Worm (Caenorhabditis elegans) whole organism, L3 larva: ENCODE measurements around the gene T09F5.20.

Experiments
- R02D3.7 ChIP-seq: fragments of 150-350 bp; optimal IDR thresholded peaks from 2 replicates; lab custom pipeline; 2014; ENCODE audit warnings: missing biosample characterization, missing genetic modification characterization
- ZK546.5 ChIP-seq: sonication (generic microtip); optimal IDR thresholded peaks from 2 replicates; lab custom pipeline; 2017; ENCODE audit warnings: missing biosample characterization, missing genetic modification characterization
- ama-1 ChIP-seq: fragments of 150-350 bp; optimal IDR thresholded peaks from 2 replicates; lab custom pipeline; 2018
- ceh-82 ChIP-seq: fragments of 150-350 bp; optimal IDR thresholded peaks from 2 replicates; lab custom pipeline; 2014; ENCODE audit warnings: missing biosample characterization, missing genetic modification characterization
- daf-12 ChIP-seq: fragments of 150-350 bp; optimal IDR thresholded peaks from 2 replicates; lab custom pipeline; 2014; ENCODE audit warnings: missing biosample characterization, missing genetic modification reagents, missing genetic modification characterization
- egl-5 ChIP-seq: fragments of 150-350 bp; optimal IDR thresholded peaks from 2 replicates; lab custom pipeline; 2017; ENCODE audit warnings: missing biosample characterization, missing genetic modification reagents, missing genetic modification characterization, inconsistent platforms
- elt-1 ChIP-seq: fragments of 150-350 bp; optimal IDR thresholded peaks from 2 replicates; lab custom pipeline; 2014; ENCODE audit warnings: missing biosample characterization, missing genetic modification characterization
- elt-2 ChIP-seq: sonication (generic microtip); optimal IDR thresholded peaks from 2 replicates; lab custom pipeline; 2016; ENCODE audit warnings: missing genetic modification reagents, mild to moderate bottlenecking, missing genetic modification characterization, missing compliant biosample characterization
- elt-3 ChIP-seq, 3 experiments: fragments of 150-350 bp in 1 of 3; sonication (generic microtip) in 2 of 3; optimal IDR thresholded peaks; 2 replicates in 2 of 3; 4 replicates in 1 of 3; lab custom pipeline; 2014 to 2017; ENCODE audit warnings: missing biosample characterization in 3 of 3, missing genetic modification characterization in 3 of 3
- fkh-10 ChIP-seq: sonication (generic microtip); optimal IDR thresholded peaks from 2 replicates; lab custom pipeline; 2017; ENCODE audit warnings: missing biosample characterization, missing genetic modification reagents, missing genetic modification characterization
- hmg-11 ChIP-seq: sonication (generic microtip); optimal IDR thresholded peaks from 2 replicates; lab custom pipeline; 2016; ENCODE audit warnings: missing genetic modification characterization, missing compliant biosample characterization
- jun-1 ChIP-seq: fragments of 150-350 bp; optimal IDR thresholded peaks from 2 replicates; lab custom pipeline; 2014; ENCODE audit warnings: missing biosample characterization, missing genetic modification reagents, missing genetic modification characterization
- lin-39 ChIP-seq: fragments of 150-350 bp; optimal IDR thresholded peaks from 2 replicates; lab custom pipeline; 2018; ENCODE audit warnings: missing biosample characterization, missing genetic modification reagents, missing genetic modification characterization
- mml-1 ChIP-seq: fragments of 150-350 bp; sonication (generic microtip); optimal IDR thresholded peaks from 3 replicates; lab custom pipeline; 2014; ENCODE audit warnings: missing biosample characterization, missing genetic modification characterization
- nfya-1 ChIP-seq: sonication (generic microtip); optimal IDR thresholded peaks from 2 replicates; lab custom pipeline; 2017; ENCODE audit warnings: missing genetic modification characterization, mild to moderate bottlenecking, missing compliant biosample characterization, antibody characterized with exemption, moderate library complexity; ENCODE audit not compliant: insufficient read depth
- nhr-11 ChIP-seq: fragments of 150-350 bp; optimal IDR thresholded peaks from 2 replicates; lab custom pipeline; 2014; ENCODE audit warnings: missing biosample characterization, missing genetic modification characterization
- nhr-25 ChIP-seq: sonication (generic microtip); optimal IDR thresholded peaks from 2 replicates; lab custom pipeline; 2017; ENCODE audit warnings: missing biosample characterization, missing genetic modification characterization
- nhr-28 ChIP-seq: fragments of 150-350 bp; optimal IDR thresholded peaks from 2 replicates; lab custom pipeline; 2014; ENCODE audit warnings: missing biosample characterization, missing genetic modification characterization
- nhr-67 ChIP-seq: fragments of 150-350 bp; optimal IDR thresholded peaks from 2 replicates; lab custom pipeline; 2014; ENCODE audit warnings: missing biosample characterization, missing genetic modification characterization
- nhr-76 ChIP-seq: fragments of 150-350 bp; sonication (generic microtip); optimal IDR thresholded peaks from 5 replicates; lab custom pipeline; 2014; ENCODE audit warnings: missing biosample characterization, missing genetic modification characterization
- nhr-77 ChIP-seq: fragments of 150-350 bp; optimal IDR thresholded peaks from 2 replicates; lab custom pipeline; 2014; ENCODE audit warnings: missing biosample characterization, missing genetic modification characterization
- pha-4 ChIP-seq: fragments of 150-350 bp; optimal IDR thresholded peaks from 2 replicates; lab custom pipeline; 2014; ENCODE audit warnings: missing biosample characterization, missing genetic modification reagents, missing genetic modification characterization
- pqm-1 ChIP-seq: fragments of 150-350 bp; optimal IDR thresholded peaks from 2 replicates; lab custom pipeline; 2017; ENCODE audit warnings: missing biosample characterization, missing genetic modification characterization, inconsistent platforms
- skn-1 ChIP-seq: fragments of 150-350 bp; optimal IDR thresholded peaks from 2 replicates; lab custom pipeline; 2014; ENCODE audit warnings: missing biosample characterization, missing genetic modification characterization
- unc-39 ChIP-seq: sonication (generic microtip); optimal IDR thresholded peaks from 4 replicates; lab custom pipeline; 2017; ENCODE audit warnings: missing biosample characterization, missing genetic modification characterization
- unc-62 ChIP-seq: fragments of 150-350 bp; sonication (generic microtip); optimal IDR thresholded peaks from 4 replicates; lab custom pipeline; 2014; ENCODE audit warnings: missing biosample characterization, missing genetic modification reagents, missing genetic modification characterization
- ztf-4 ChIP-seq: fragments of 150-350 bp; optimal IDR thresholded peaks from 2 replicates; lab custom pipeline; 2014; ENCODE audit warnings: missing biosample characterization, missing genetic modification characterization

Gene T09F5.20

ce11 chrV:15186259-15186927, 38.7 kb upstream of the T09F5.20 start, which contains the start of gene Y75B12B.3:
TSS of gene Y75B12B.3 (minus strand) at chrV:15186279.
- TF ChIP-seq pha-4 (tag; lab: Kevin White, UChicago) (peak; percentile 46), unc-39 (no peak), nhr-25 (peak; percentile 31), ama-1 (peak; percentile 86), hmg-11 (tag; lab: Kevin White, UChicago) (no peak)
- TF ChIP-seq, all 47 proteins: peak for 3

ce11 chrV:15184097-15185040, 36.7 kb upstream of the T09F5.20 start, which contains the start of gene Y75B12B.1:
TSS of gene Y75B12B.1 (plus strand) at chrV:15184699.
- TF ChIP-seq nhr-76 (tag; lab: Kevin White, UChicago) (no peak), elt-1 (tag; lab: Kevin White, UChicago) (no peak), unc-62 (GFP tag; lab: Kevin White, UChicago) (no peak), nhr-28 (tag; lab: Kevin White, UChicago) (no peak), jun-1 (no peak), skn-1 (no peak), elt-3 (tag; optimal IDR thresholded peaks at IDR 0.05; lab: Kevin White, UChicago) (no peak), R02D3.7 (tag; lab: Kevin White, UChicago) (no peak), ztf-4 (tag; lab: Kevin White, UChicago) (no peak)

ce11 chrV:15182407-15182806, 34.7 kb upstream of the T09F5.20 start, which contains the start of gene fbxa-84:
TSS of gene fbxa-84 (plus strand) at chrV:15182440.
- TF ChIP-seq elt-2 (peak; percentile 54), hmg-11 (tag; lab: Kevin White, UChicago) (no peak)

DNA sequence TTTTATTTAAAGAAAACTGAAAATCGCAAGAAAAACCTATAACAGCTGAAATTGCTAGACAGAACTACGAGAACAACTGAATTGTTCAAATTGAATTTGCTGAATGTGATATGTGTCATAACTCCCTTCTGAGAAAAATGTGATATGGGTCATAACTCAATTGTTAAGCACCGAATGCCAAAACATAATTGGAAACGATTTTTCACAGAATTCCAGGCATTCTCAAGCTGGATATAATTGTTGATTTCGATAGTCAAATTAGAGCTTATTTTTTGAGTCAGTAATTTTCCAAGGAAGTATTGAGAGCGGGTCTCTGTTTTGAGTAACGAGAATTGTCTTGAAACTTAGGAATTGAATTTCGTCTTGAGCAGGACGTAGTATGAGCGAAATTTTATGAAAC, 34.2 kb upstream of the T09F5.20 start:
- TF ChIP-seq nhr-11 (tag; lab: Kevin White, UChicago), result peak; percentile 5
- TF ChIP-seq ztf-4 (tag; lab: Kevin White, UChicago), result no peak
- no peak for TF ChIP-seq ceh-82 (tag; lab: Kevin White, UChicago)
- no peak for TF ChIP-seq egl-5 (tag; lab: Kevin White, UChicago)
- TF ChIP-seq, all 47 proteins: peak for 1

DNA sequence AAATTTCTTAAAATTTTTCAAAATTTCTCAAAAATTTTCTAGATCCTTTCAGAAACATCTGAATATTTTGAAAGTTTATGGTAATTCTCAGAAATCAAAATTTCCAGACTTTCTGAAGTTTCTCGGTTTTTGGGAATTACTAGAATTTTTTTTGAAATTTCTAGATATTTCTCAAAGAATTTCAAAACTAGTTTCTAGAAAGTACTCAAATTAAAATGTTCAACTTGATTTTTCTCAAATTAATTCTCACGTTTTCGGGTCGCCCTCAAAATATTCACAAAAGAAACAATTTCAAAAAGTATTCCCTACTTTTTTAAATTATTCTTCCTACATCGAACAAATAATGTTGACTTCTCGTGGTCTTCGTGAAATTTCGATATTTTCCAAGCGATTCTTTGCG, 32.1 kb upstream of the T09F5.20 start, which contains the start of gene T09F5.10:
Gene T09F5.10, plus strand, starts transcription at position 301 of the 400 bp plus-strand sequence.
- TF ChIP-seq skn-1 (no peak), pqm-1 (tag; lab: Kevin White, UChicago) (no peak), daf-12 (tag; lab: Kevin White, UChicago) (no peak), nhr-76 (tag; lab: Kevin White, UChicago) (no peak), unc-39 (no peak), pha-4 (tag; lab: Kevin White, UChicago) (no peak), egl-5 (tag; lab: Kevin White, UChicago) (no peak), mml-1 (tag; lab: Kevin White, UChicago) (no peak), nhr-67 (tag; lab: Kevin White, UChicago) (no peak), nfya-1 (tag; lab: Kevin White, UChicago) (no peak), lin-39 (tag; lab: Kevin White, UChicago) (no peak), ZK546.5 (tag; lab: Kevin White, UChicago) (no peak), fkh-10 (no peak)

DNA sequence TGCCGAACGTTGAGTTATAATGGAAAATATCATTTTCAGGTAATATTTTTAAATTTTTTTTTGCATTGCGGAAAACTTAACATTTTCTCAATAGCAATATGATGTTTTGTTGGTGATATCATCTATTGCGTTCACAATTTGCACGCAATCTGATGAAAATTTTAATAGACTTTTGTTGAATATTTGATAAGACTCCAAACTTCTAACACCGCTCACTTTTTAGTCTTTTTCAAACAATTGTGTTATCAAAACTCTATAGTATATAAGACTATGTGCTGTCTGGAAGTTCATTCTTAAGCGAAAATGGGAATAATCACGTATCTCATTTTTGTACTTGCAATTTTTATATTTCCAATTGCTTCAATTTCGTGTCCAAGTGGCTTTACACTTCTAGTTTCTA, 27.8 kb upstream of the T09F5.20 start, which contains the start of gene clec-47:
Gene clec-47, plus strand, starts transcription at position 301 of the 400 bp plus-strand sequence.
- no peak for TF ChIP-seq nhr-25
- TF ChIP-seq elt-2, result peak; percentile 3

- TF ChIP-seq nhr-77 (tag; lab: Kevin White, UChicago) (no peak), nhr-11 (tag; lab: Kevin White, UChicago) (peak; percentile 15)
Measured at ce11 chrV:15162697-15163096, 15.0 kb upstream of the T09F5.20 start, which contains the start of gene srz-11. TSS of gene srz-11 (plus strand) at chrV:15163082.
